Fruit fly (Drosophila melanogaster) whole organism, embryonic: ENCODE measurements around the gene CG13623.

Experiments
- Atf3 ChIP-seq: fragments of 200-800 bp; sonication (Bioruptor generic); optimal IDR thresholded peaks from 3 replicates; lab custom pipeline; 2016; ENCODE audit warnings: missing biosample characterization, missing genetic modification characterization
- CG10543 ChIP-seq: fragments of 200-800 bp; sonication (Bioruptor generic); optimal IDR thresholded peaks from 3 replicates; lab custom pipeline; 2017; ENCODE audit warnings: missing biosample characterization, mild to moderate bottlenecking, missing genetic modification characterization, moderate library complexity
- CG11696 ChIP-seq: fragments of 200-800 bp; sonication (Bioruptor generic); IDR thresholded peaks from 2 replicates; pipeline ENCODE4 v1.3.6; 2022; ENCODE audit warnings: missing biosample characterization, missing genetic modification characterization
- CG12299 ChIP-seq: fragments of 200-800 bp; sonication (Bioruptor generic); optimal IDR thresholded peaks from 2 replicates; lab custom pipeline; 2018; ENCODE audit warnings: missing biosample characterization, mild to moderate bottlenecking, missing genetic modification characterization
- CG12659 ChIP-seq: fragments of 200-800 bp; sonication (Bioruptor generic); optimal IDR thresholded peaks from 3 replicates; lab custom pipeline; 2017; ENCODE audit warnings: mild to moderate bottlenecking, missing biosample characterization, missing genetic modification reagents, missing genetic modification characterization
- CG12769 ChIP-seq: fragments of 200-800 bp; sonication (Bioruptor generic); optimal IDR thresholded peaks from 2 replicates; lab custom pipeline; 2019; ENCODE audit warnings: missing biosample characterization, mild to moderate bottlenecking, missing genetic modification characterization, moderate library complexity
- CG15514 ChIP-seq: fragments of 200-800 bp; sonication (Bioruptor generic); optimal IDR thresholded peaks from 3 replicates; lab custom pipeline; 2017; ENCODE audit warnings: missing biosample characterization, missing genetic modification characterization, mild to moderate bottlenecking, moderate library complexity, missing genetic modification reagents
- CG1603 ChIP-seq: fragments of 200-800 bp; sonication (Bioruptor generic); optimal IDR thresholded peaks from 2 replicates; lab custom pipeline; 2019; ENCODE audit warnings: missing biosample characterization, mild to moderate bottlenecking, missing genetic modification characterization, moderate library complexity
- CG1832 ChIP-seq: fragments of 200-800 bp; sonication (Bioruptor generic); optimal IDR thresholded peaks from 2 replicates; lab custom pipeline; 2017; ENCODE audit warnings: missing biosample characterization, mild to moderate bottlenecking, missing genetic modification characterization, inconsistent platforms
- CG30403 ChIP-seq: fragments of 200-800 bp; sonication (Bioruptor generic); optimal IDR thresholded peaks from 3 replicates; lab custom pipeline; 2016; ENCODE audit warnings: missing biosample characterization, missing genetic modification characterization
- CG3065 ChIP-seq: fragments of 200-800 bp; sonication (Bioruptor generic); optimal IDR thresholded peaks from 2 replicates; lab custom pipeline; 2016; ENCODE audit warnings: missing biosample characterization, missing genetic modification characterization
- CG31365 ChIP-seq: fragments of 200-800 bp; sonication (Bioruptor generic); optimal IDR thresholded peaks from 2 replicates; lab custom pipeline; 2018; ENCODE audit warnings: missing biosample characterization, mild to moderate bottlenecking, missing genetic modification characterization
- CG32772 ChIP-seq: fragments of 200-800 bp; sonication (Bioruptor generic); IDR thresholded peaks from 2 replicates; pipeline ENCODE4 v1.3.6; 2022; ENCODE audit warnings: missing biosample characterization, missing genetic modification characterization
- CG33557 ChIP-seq: fragments of 200-800 bp; sonication (Bioruptor generic); optimal IDR thresholded peaks from 2 replicates; lab custom pipeline; 2019; ENCODE audit warnings: missing biosample characterization, mild to moderate bottlenecking, missing genetic modification characterization, moderate library complexity
- CG8944 ChIP-seq: fragments of 200-800 bp; sonication (Bioruptor generic); optimal IDR thresholded peaks from 3 replicates; lab custom pipeline; 2016; ENCODE audit warnings: missing biosample characterization, missing genetic modification characterization
- CG9932 ChIP-seq: fragments of 200-800 bp; sonication (Bioruptor generic); IDR thresholded peaks from 2 replicates; pipeline ENCODE4 v1.3.6; 2022; ENCODE audit warnings: missing biosample characterization, missing genetic modification characterization
- CTCF ChIP-seq: fragments of 200-800 bp; sonication (Bioruptor generic); optimal IDR thresholded peaks from 2 replicates; lab custom pipeline; 2017; ENCODE audit warnings: missing biosample characterization, mild to moderate bottlenecking, missing genetic modification characterization, moderate library complexity
- Camta ChIP-seq: fragments of 200-800 bp; sonication (Bioruptor generic); optimal IDR thresholded peaks from 2 replicates; lab custom pipeline; 2016; ENCODE audit warnings: missing biosample characterization, missing genetic modification characterization
- Dip3 ChIP-seq: fragments of 200-800 bp; sonication (Bioruptor generic); optimal IDR thresholded peaks from 3 replicates; lab custom pipeline; 2016; ENCODE audit warnings: missing biosample characterization, missing genetic modification characterization
- Drgx ChIP-seq: fragments of 200-800 bp; sonication (Bioruptor generic); IDR thresholded peaks from 2 replicates; pipeline ENCODE4 v1.3.6; 2022; ENCODE audit warnings: missing biosample characterization, missing genetic modification characterization
- E2f1 ChIP-seq: fragments of 200-800 bp; sonication (Bioruptor generic); IDR thresholded peaks from 2 replicates; pipeline ENCODE4 v1.3.6; 2022; ENCODE audit warnings: missing biosample characterization, missing genetic modification characterization
- Fer1 ChIP-seq: fragments of 200-800 bp; sonication (Bioruptor generic); optimal IDR thresholded peaks from 2 replicates; lab custom pipeline; 2017; ENCODE audit warnings: missing biosample characterization, mild to moderate bottlenecking, missing genetic modification characterization
- H15 ChIP-seq: fragments of 200-800 bp; sonication (Bioruptor generic); IDR thresholded peaks from 3 replicates; pipeline ENCODE4 v1.3.6; 2022; ENCODE audit warnings: missing biosample characterization, missing genetic modification characterization
- HLH54F ChIP-seq: fragments of 200-800 bp; sonication (Bioruptor generic); optimal IDR thresholded peaks from 3 replicates; lab custom pipeline; 2016; ENCODE audit warnings: missing biosample characterization, missing genetic modification characterization
- HmgD ChIP-seq: fragments of 200-800 bp; sonication (Bioruptor generic); optimal IDR thresholded peaks from 3 replicates; lab custom pipeline; 2016; ENCODE audit warnings: missing biosample characterization, missing genetic modification characterization
- Kr ChIP-seq: fragments of 200-800 bp; sonication (Bioruptor generic); optimal IDR thresholded peaks from 2 replicates; lab custom pipeline; 2017; ENCODE audit warnings: missing biosample characterization, mild to moderate bottlenecking, missing genetic modification characterization
- Lim3 ChIP-seq: fragments of 200-800 bp; sonication (Bioruptor generic); IDR thresholded peaks from 2 replicates; pipeline ENCODE4 v1.3.6; 2022; ENCODE audit warnings: missing biosample characterization, missing genetic modification characterization
- Oli ChIP-seq: fragments of 200-800 bp; sonication (Bioruptor generic); optimal IDR thresholded peaks from 2 replicates; lab custom pipeline; 2018; ENCODE audit warnings: missing biosample characterization, mild to moderate bottlenecking, missing genetic modification characterization, moderate library complexity
- Opbp ChIP-seq: fragments of 200-800 bp; sonication (Bioruptor generic); IDR thresholded peaks from 3 replicates; pipeline ENCODE4 v1.3.6; 2022; ENCODE audit warnings: missing biosample characterization, missing genetic modification characterization; ENCODE audit not compliant: partially characterized antibody
- Optix ChIP-seq: fragments of 200-800 bp; sonication (Bioruptor generic); IDR thresholded peaks from 3 replicates; pipeline ENCODE4 v1.3.6; 2022; ENCODE audit warnings: missing biosample characterization, missing genetic modification characterization
- Rfx ChIP-seq: fragments of 200-800 bp; sonication (Bioruptor generic); IDR thresholded peaks from 2 replicates; pipeline ENCODE4 v1.3.6; 2022; ENCODE audit warnings: missing biosample characterization, missing genetic modification characterization
- caup ChIP-seq: fragments of 200-800 bp; sonication (Bioruptor generic); optimal IDR thresholded peaks from 3 replicates; lab custom pipeline; 2017; ENCODE audit warnings: missing biosample characterization, mild to moderate bottlenecking, missing genetic modification characterization, moderate library complexity; ENCODE audit not compliant: severe bottlenecking
- chn ChIP-seq: fragments of 200-800 bp; sonication (Bioruptor generic); optimal IDR thresholded peaks from 2 replicates; lab custom pipeline; 2016; ENCODE audit warnings: missing biosample characterization, missing genetic modification characterization
- da ChIP-seq: fragments of 200-800 bp; sonication (Bioruptor generic); optimal IDR thresholded peaks from 2 replicates; lab custom pipeline; 2016; ENCODE audit warnings: missing biosample characterization, missing genetic modification characterization
- dpn ChIP-seq, 2 experiments: fragments of 200-800 bp; sonication (Bioruptor generic); optimal IDR thresholded peaks; 3 replicates each; lab custom pipeline; 2016; ENCODE audit warnings: missing biosample characterization in 2 of 2, missing genetic modification characterization in 2 of 2
- dysf ChIP-seq: fragments of 200-800 bp; sonication (Bioruptor generic); IDR thresholded peaks from 3 replicates; pipeline ENCODE4 v1.3.6; 2022; ENCODE audit warnings: missing biosample characterization, missing genetic modification characterization
- esg ChIP-seq: fragments of 200-800 bp; sonication (Bioruptor generic); conservative IDR thresholded peaks from 2 replicates; pipeline ENCODE4 v1.3.6; 2022; ENCODE audit warnings: missing biosample characterization, missing genetic modification characterization
- fd102C ChIP-seq: fragments of 200-800 bp; sonication (Bioruptor generic); optimal IDR thresholded peaks from 2 replicates; lab custom pipeline; 2018; ENCODE audit warnings: missing biosample characterization, mild to moderate bottlenecking, missing genetic modification characterization, moderate library complexity
- fu2 ChIP-seq: fragments of 200-800 bp; sonication (Bioruptor generic); optimal IDR thresholded peaks from 2 replicates; lab custom pipeline; 2016; ENCODE audit warnings: missing biosample characterization, missing genetic modification characterization
- hbn ChIP-seq: fragments of 200-800 bp; sonication (Bioruptor generic); IDR thresholded peaks from 2 replicates; pipeline ENCODE4 v1.3.6; 2022; ENCODE audit warnings: missing biosample characterization, missing genetic modification characterization; ENCODE audit not compliant: partially characterized antibody
- onecut ChIP-seq: fragments of 200-800 bp; sonication (Bioruptor generic); IDR thresholded peaks from 2 replicates; pipeline ENCODE4 v1.3.6; 2022; ENCODE audit warnings: missing biosample characterization, missing genetic modification characterization
- ranshi ChIP-seq: fragments of 200-800 bp; sonication (Bioruptor generic); IDR thresholded peaks from 2 replicates; pipeline ENCODE4 v1.3.6; 2022; ENCODE audit warnings: missing biosample characterization, missing genetic modification characterization
- row ChIP-seq: fragments of 200-800 bp; sonication (Bioruptor generic); IDR thresholded peaks from 3 replicates; pipeline ENCODE4 v1.3.6; 2022; ENCODE audit warnings: missing biosample characterization, missing genetic modification characterization
- sisA ChIP-seq: fragments of 200-800 bp; sonication (Bioruptor generic); IDR thresholded peaks from 2 replicates; pipeline ENCODE4 v1.3.6; 2022; ENCODE audit warnings: missing biosample characterization, missing genetic modification characterization
- stc ChIP-seq: fragments of 200-800 bp; sonication (Bioruptor generic); IDR thresholded peaks from 2 replicates; pipeline ENCODE4 v1.3.6; 2022; ENCODE audit warnings: missing biosample characterization, missing genetic modification characterization
- stwl ChIP-seq: fragments of 200-800 bp; sonication (Bioruptor generic); optimal IDR thresholded peaks from 3 replicates; lab custom pipeline; 2018; ENCODE audit warnings: missing biosample characterization, mild to moderate bottlenecking, missing genetic modification characterization, moderate library complexity
- ttk ChIP-seq: fragments of 200-800 bp; sonication (Bioruptor generic); IDR thresholded peaks from 2 replicates; pipeline ENCODE4 v2.1.2; 2022; ENCODE audit warnings: missing biosample characterization, missing genetic modification characterization
- vvl ChIP-seq: fragments of 200-800 bp; sonication (Bioruptor generic); IDR thresholded peaks from 2 replicates; pipeline ENCODE4 v1.3.6; 2022; ENCODE audit warnings: missing biosample characterization, missing genetic modification characterization
- wdn ChIP-seq: fragments of 200-800 bp; sonication (Bioruptor generic); IDR thresholded peaks from 2 replicates; pipeline ENCODE4 v1.3.6; 2022; ENCODE audit warnings: missing biosample characterization, missing genetic modification characterization

The CG13623 gene

DNA sequence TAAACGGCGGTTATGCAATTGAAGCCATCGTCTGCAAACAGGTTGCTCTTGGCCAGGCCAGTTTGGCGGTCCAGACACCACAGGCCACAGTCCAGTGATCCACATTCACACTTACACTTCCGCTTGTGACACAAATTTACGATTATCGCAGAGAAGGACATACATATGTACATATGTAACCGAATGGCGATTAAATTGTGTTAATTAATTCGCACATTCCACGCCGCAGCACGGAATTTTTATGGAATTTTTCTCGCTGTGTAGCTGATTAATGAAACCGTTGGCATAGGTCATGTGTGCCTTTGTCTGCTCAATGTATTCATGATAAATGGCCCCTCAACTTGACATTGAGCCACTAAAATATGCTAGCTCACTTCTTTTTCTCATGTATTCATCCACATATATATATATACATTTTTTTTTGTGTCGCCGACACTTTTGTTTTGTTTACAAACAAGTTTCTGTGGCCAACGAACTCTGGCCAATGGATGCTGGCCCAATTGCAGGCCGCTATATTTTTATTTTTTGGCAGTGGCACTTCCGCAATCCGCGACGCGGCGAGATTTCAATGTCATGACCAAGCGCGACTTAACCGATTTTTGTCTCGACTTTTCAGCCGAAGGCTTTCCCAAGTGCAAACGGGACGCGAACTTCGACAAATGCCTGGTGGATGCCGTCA is 4.2 kb downstream of the CG13623 start (continued):
- TF ChIP-seq ranshi (GFP tag; lab: Robert Waterston, UW) (peak; percentile 30; the same call in 1 of the 2 replicates), Oli (tag; lab: Kevin White, UChicago) (no peak), stc (peak; percentile 23; the same call in 1 of the 2 replicates), sisA (GFP tag; lab: Robert Waterston, UW) (peak; percentile 48), E2f1 (GFP tag; lab: Robert Waterston, UW) (peak; percentile 37), fd102C (GFP tag; lab: Kevin White, UChicago) (no peak), esg (GFP tag; lab: Robert Waterston, UW) (peak; percentile 20; the same call in 1 of the 2 replicates), CG30403 (GFP tag; lab: Kevin White, UChicago) (peak; percentile 21), CG1832 (no peak), Drgx (GFP tag; lab: Robert Waterston, UW) (peak; percentile 58), dysf (GFP tag; lab: Robert Waterston, UW) (peak; percentile 54; the same call in 2 of the 3 replicates), CG12769 (tag; lab: Kevin White, UChicago) (peak; percentile 34), Fer1 (peak; percentile 28), HLH54F (GFP tag; lab: Kevin White, UChicago) (no peak), Lim3 (GFP tag; lab: Robert Waterston, UW) (0 out of 2 replicates have a peak, but pooled peaks have one; percentile 14), CG1603 (peak; percentile 34), vvl (peak; percentile 56), CG32772 (0 out of 2 replicates have a peak, but pooled peaks have one; percentile 14), fu2 (GFP tag; lab: Kevin White, UChicago) (no peak), stwl (tag; lab: Kevin White, UChicago) (no peak), CG12659 (GFP tag; lab: Kevin White, UChicago) (peak; percentile 6), caup (GFP tag; lab: Kevin White, UChicago) (no peak), dpn (GFP tag; optimal IDR thresholded peaks at IDR 0.05; lab: Kevin White, UChicago) (peak in 1 of 2 experiments; percentile 12), Atf3 (GFP tag; lab: Kevin White, UChicago) (no peak), Optix (GFP tag; lab: Robert Waterston, UW) (0 out of 3 replicates have a peak, but pooled peaks have one; percentile 40), chn (GFP tag; lab: Kevin White, UChicago) (no peak), Kr (GFP tag; lab: Kevin White, UChicago) (no peak), row (GFP tag; lab: Robert Waterston, UW) (peak; percentile 47; the same call in 2 of the 3 replicates)

DNA sequence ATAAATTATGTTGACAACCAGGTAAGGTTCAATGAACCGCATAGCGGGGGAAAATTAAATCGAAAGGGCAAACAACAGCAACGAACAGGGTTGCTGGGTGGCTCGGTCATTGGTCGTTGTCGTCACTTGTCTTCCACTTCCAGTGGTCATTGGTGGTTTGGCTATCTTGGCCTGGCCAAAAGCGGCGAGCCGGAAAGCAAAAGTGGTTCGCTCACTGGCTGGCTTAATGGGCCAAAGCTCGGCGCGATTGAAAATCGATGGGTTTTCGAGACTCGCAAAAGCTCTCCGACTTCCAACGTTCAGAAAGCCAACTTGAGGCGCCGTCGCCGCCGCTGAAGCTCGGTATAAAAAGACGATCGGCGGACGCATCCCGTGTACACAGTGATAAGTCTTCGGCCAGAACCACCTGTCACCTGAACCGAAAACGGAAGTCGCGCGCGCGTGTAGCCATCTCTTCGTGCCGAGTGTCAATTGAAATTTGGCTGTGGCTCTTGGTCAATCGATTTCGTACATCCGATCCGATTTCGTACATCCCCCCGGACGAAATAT is 5.9 kb downstream of the CG13623 start, which contains the start of gene Jhbp12:
TSS of gene Jhbp12 (plus strand) at position 369 of the 549 bp plus-strand sequence.
- TF ChIP-seq Dip3 (no peak), dysf (GFP tag; lab: Robert Waterston, UW) (peak; percentile 7; the same call in 1 of the 3 replicates), CG3065 (GFP tag; lab: Kevin White, UChicago) (no peak), hbn (GFP tag; lab: Robert Waterston, UW) (no peak), CG33557 (GFP tag; lab: Kevin White, UChicago) (no peak), Opbp (GFP tag; lab: Robert Waterston, UW) (no peak), ranshi (GFP tag; lab: Robert Waterston, UW) (no peak), ttk (GFP tag; lab: Robert Waterston, UW) (no peak), CG12659 (GFP tag; lab: Kevin White, UChicago) (no peak), CG12769 (tag; lab: Kevin White, UChicago) (peak; percentile 56), Rfx (GFP tag; lab: Robert Waterston, UW) (peak; percentile 29; the same call in 1 of the 2 replicates), CG10543 (GFP tag; lab: Kevin White, UChicago) (peak; percentile 19), CG12299 (tag; lab: Kevin White, UChicago) (no peak), da (no peak), Camta (no peak), HmgD (GFP tag; lab: Kevin White, UChicago) (no peak), CG8944 (GFP tag; lab: Kevin White, UChicago) (no peak), CTCF (GFP tag; lab: Kevin White, UChicago) (peak; percentile 19), H15 (no peak), CG9932 (GFP tag; lab: Robert Waterston, UW) (0 out of 2 replicates have a peak, but pooled peaks have one; percentile 17), CG15514 (GFP tag; lab: Kevin White, UChicago) (peak; percentile 51), onecut (GFP tag; lab: Robert Waterston, UW) (peak; percentile 46; the same call in 1 of the 2 replicates), wdn (no peak), CG11696 (GFP tag; lab: Robert Waterston, UW) (no peak), CG31365 (tag; lab: Kevin White, UChicago) (no peak)
